Fruit fly (Drosophila melanogaster) whole organism, pupa: ENCODE data around the gene Agpat2.

Experiments
- CG10348 ChIP-seq: fragments of 200-800 bp; sonication (Bioruptor generic); IDR thresholded peaks from 2 replicates; pipeline ENCODE4 v1.3.6; 2022; ENCODE audit warnings: missing biosample characterization, missing genetic modification characterization
- CG12605 ChIP-seq: fragments of 200-800 bp; sonication (Bioruptor generic); IDR thresholded peaks from 2 replicates; pipeline ENCODE4 v1.3.6; 2022; ENCODE audit warnings: missing biosample characterization, missing genetic modification characterization
- CG13204 ChIP-seq: fragments of 200-800 bp; sonication (Bioruptor generic); optimal IDR thresholded peaks from 2 replicates; lab custom pipeline; 2018; ENCODE audit warnings: missing biosample characterization, mild to moderate bottlenecking, missing genetic modification characterization, moderate library complexity
- CG14655 ChIP-seq: fragments of 200-800 bp; sonication (Bioruptor generic); optimal IDR thresholded peaks from 3 replicates; lab custom pipeline; 2017; ENCODE audit warnings: mild to moderate bottlenecking, missing biosample characterization, missing genetic modification reagents, missing genetic modification characterization
- CG15710 ChIP-seq: fragments of 200-800 bp; sonication (Bioruptor generic); optimal IDR thresholded peaks from 2 replicates; lab custom pipeline; 2018; ENCODE audit warnings: missing biosample characterization, mild to moderate bottlenecking, missing genetic modification characterization, moderate library complexity
- CG17806 ChIP-seq: fragments of 200-800 bp; sonication (Bioruptor generic); optimal IDR thresholded peaks from 2 replicates; lab custom pipeline; 2018; ENCODE audit warnings: missing biosample characterization, mild to moderate bottlenecking, missing genetic modification characterization, moderate library complexity
- CG32121 ChIP-seq: fragments of 200-800 bp; sonication (Bioruptor generic); IDR thresholded peaks from 2 replicates; pipeline ENCODE4 v1.3.6; 2022; ENCODE audit warnings: missing biosample characterization, missing genetic modification characterization
- CG34367 ChIP-seq: fragments of 200-800 bp; sonication (Bioruptor generic); optimal IDR thresholded peaks from 2 replicates; lab custom pipeline; 2018; ENCODE audit warnings: missing biosample characterization, mild to moderate bottlenecking, missing genetic modification characterization
- CG4496 ChIP-seq: fragments of 200-800 bp; sonication (Bioruptor generic); IDR thresholded peaks from 3 replicates; pipeline ENCODE4 v1.3.6; 2022; ENCODE audit warnings: missing biosample characterization, missing genetic modification characterization
- CG8159 ChIP-seq: fragments of 200-800 bp; sonication (Bioruptor generic); optimal IDR thresholded peaks from 3 replicates; lab custom pipeline; 2018; ENCODE audit warnings: missing biosample characterization, mild to moderate bottlenecking, missing genetic modification characterization, moderate library complexity
- CG8301 ChIP-seq: fragments of 200-800 bp; sonication (Bioruptor generic); optimal IDR thresholded peaks from 2 replicates; lab custom pipeline; 2018; ENCODE audit warnings: missing biosample characterization, mild to moderate bottlenecking, missing genetic modification characterization
- CG9948 ChIP-seq: fragments of 200-800 bp; sonication (Bioruptor generic); optimal IDR thresholded peaks from 2 replicates; lab custom pipeline; 2018; ENCODE audit warnings: missing biosample characterization, mild to moderate bottlenecking, missing genetic modification characterization, moderate library complexity
- D1 ChIP-seq: fragments of 200-800 bp; sonication (Bioruptor generic); optimal IDR thresholded peaks from 2 replicates; lab custom pipeline; 2018; ENCODE audit warnings: missing biosample characterization, mild to moderate bottlenecking, missing genetic modification characterization, moderate library complexity
- EcR ChIP-seq: fragments of 200-800 bp; sonication (Bioruptor generic); optimal IDR thresholded peaks from 3 replicates; lab custom pipeline; 2019; ENCODE audit warnings: missing biosample characterization, missing genetic modification characterization, mild to moderate bottlenecking, moderate library complexity, missing genetic modification reagents
- Ets98B ChIP-seq: fragments of 200-800 bp; sonication (Bioruptor generic); IDR thresholded peaks from 2 replicates; pipeline ENCODE4 v1.3.6; 2022; ENCODE audit warnings: missing biosample characterization, missing genetic modification characterization
- Pif1A ChIP-seq: fragments of 200-800 bp; sonication (Bioruptor generic); optimal IDR thresholded peaks from 3 replicates; lab custom pipeline; 2016; ENCODE audit warnings: missing biosample characterization, missing genetic modification characterization
- Pif1B ChIP-seq: fragments of 200-800 bp; sonication (Bioruptor generic); optimal IDR thresholded peaks from 3 replicates; lab custom pipeline; 2016; ENCODE audit warnings: missing biosample characterization, missing genetic modification characterization
- Snoo ChIP-seq: fragments of 200-800 bp; sonication (Bioruptor generic); optimal IDR thresholded peaks from 3 replicates; lab custom pipeline; 2017; ENCODE audit warnings: missing biosample characterization, mild to moderate bottlenecking, missing genetic modification characterization, inconsistent platforms
- fd96Ca ChIP-seq: fragments of 200-800 bp; sonication (Bioruptor generic); IDR thresholded peaks from 3 replicates; pipeline ENCODE4 v1.3.6; 2022; ENCODE audit warnings: missing biosample characterization, missing genetic modification characterization
- gl ChIP-seq: fragments of 200-800 bp; sonication (Bioruptor generic); optimal IDR thresholded peaks from 2 replicates; lab custom pipeline; 2018; ENCODE audit warnings: missing biosample characterization, mild to moderate bottlenecking, missing genetic modification characterization
- rn ChIP-seq: fragments of 200-800 bp; sonication (Bioruptor generic); IDR thresholded peaks from 2 replicates; pipeline ENCODE4 v1.3.6; 2022; ENCODE audit warnings: missing biosample characterization, missing genetic modification characterization

The Agpat2 gene

DNA sequence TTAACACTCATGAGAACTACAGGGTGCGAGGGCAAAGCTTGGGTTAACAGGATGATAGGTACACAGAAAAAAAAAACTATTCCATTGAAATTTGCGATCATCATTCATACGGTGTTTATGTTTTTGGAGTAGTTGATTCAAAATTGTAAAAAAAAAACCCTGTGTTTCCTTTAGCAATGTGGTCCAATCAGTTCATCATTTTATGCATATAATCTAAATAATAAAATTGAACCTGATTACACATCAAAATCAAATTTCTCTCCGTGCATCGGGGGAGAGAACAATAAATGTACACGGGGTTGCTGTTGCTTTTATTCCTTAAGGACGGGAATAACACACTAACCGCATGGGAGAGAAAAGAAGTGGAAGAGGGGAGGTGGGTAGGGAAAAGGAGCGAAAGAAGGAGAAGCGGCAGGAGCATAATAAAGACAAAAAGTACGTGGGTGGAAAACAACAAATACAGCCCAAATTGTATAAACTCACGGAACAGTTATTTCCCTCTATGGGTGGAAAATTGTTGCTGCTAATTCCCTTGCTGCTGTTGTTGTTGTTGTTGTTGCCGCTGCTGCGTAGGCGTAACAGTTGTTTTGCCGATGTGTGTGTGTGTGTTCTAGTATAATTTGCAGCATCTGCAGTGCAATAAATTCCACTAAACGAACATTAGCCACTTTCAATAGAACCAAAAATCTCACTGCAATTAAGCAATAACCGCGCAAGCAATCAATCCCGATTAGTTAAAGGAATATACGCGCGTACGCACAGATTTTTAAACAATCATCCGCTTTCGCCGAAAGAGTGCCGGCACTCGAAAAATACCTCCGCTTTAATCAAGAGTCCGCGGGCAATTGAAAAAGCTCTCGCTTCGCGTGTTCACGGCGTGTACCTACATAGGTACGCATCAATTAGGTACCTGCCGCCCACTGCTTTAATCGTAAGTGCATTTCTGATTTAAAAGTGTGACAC is at the start of gene Agpat2:
Agpat2 (minus strand) TSS at position 851 of the 963 bp plus-strand sequence.
- TF ChIP-seq rn (GFP tag; lab: Robert Waterston, UW) = no peak
- peak; percentile 77 for TF ChIP-seq CG8159
- 0 out of 2 replicates have a peak, but pooled peaks have one; percentile 25 for TF ChIP-seq CG12605 (GFP tag; lab: Robert Waterston, UW)
- peak; percentile 60 for TF ChIP-seq CG9948
- TF ChIP-seq CG14655 (GFP tag; lab: Kevin White, UChicago) = peak; percentile 44
- no peak for TF ChIP-seq EcR (GFP tag; lab: Kevin White, UChicago)
- peak; percentile 37 for TF ChIP-seq CG8301 (tag; lab: Kevin White, UChicago)
- peak; percentile 64 for TF ChIP-seq CG15710 (tag; lab: Kevin White, UChicago)
- peak; percentile 70 for TF ChIP-seq Pif1B (GFP tag; lab: Kevin White, UChicago)
- no peak for TF ChIP-seq CG13204 (GFP tag; lab: Kevin White, UChicago)
- peak; percentile 62 for TF ChIP-seq Snoo
- no peak for TF ChIP-seq CG10348
- no peak for TF ChIP-seq fd96Ca (GFP tag; lab: Robert Waterston, UW)
- no peak for TF ChIP-seq Ets98B (GFP tag; lab: Robert Waterston, UW)
- peak; percentile 2 for TF ChIP-seq gl (tag; lab: Kevin White, UChicago)
- TF ChIP-seq Pif1A (GFP tag; lab: Kevin White, UChicago) = peak; percentile 74
- TF ChIP-seq CG32121 (GFP tag; lab: Robert Waterston, UW) = no peak
- TF ChIP-seq CG4496 (GFP tag; lab: Robert Waterston, UW) = peak; percentile 43; the same call in 1 of the 3 replicates
- peak; percentile 23 for TF ChIP-seq CG34367 (tag; lab: Kevin White, UChicago)
- TF ChIP-seq CG17806 = peak; percentile 72
- peak; percentile 15 for TF ChIP-seq D1 (tag; lab: Kevin White, UChicago)
- TF ChIP-seq, all 21 proteins: peak for 14

dm6 chr2L:8511723-8512122 is 47.9 kb upstream of the Agpat2 start, which contains the start of gene CG13096:
Gene CG13096, minus strand, starts transcription at chr2L:8511866.
- TF ChIP-seq rn (GFP tag; lab: Robert Waterston, UW) = no peak
- TF ChIP-seq CG15710 (tag; lab: Kevin White, UChicago) = no peak
- no peak for TF ChIP-seq CG8301 (tag; lab: Kevin White, UChicago)
- no peak for TF ChIP-seq CG14655 (GFP tag; lab: Kevin White, UChicago)
- no peak for TF ChIP-seq CG13204 (GFP tag; lab: Kevin White, UChicago)
- TF ChIP-seq CG10348 = no peak
- no peak for TF ChIP-seq CG32121 (GFP tag; lab: Robert Waterston, UW)
- no peak for TF ChIP-seq CG4496 (GFP tag; lab: Robert Waterston, UW)
- TF ChIP-seq Ets98B (GFP tag; lab: Robert Waterston, UW) = no peak
- no peak for TF ChIP-seq CG17806
- TF ChIP-seq Pif1B (GFP tag; lab: Kevin White, UChicago) = no peak
- no peak for TF ChIP-seq fd96Ca (GFP tag; lab: Robert Waterston, UW)
- no peak for TF ChIP-seq Pif1A (GFP tag; lab: Kevin White, UChicago)
- TF ChIP-seq CG12605 (GFP tag; lab: Robert Waterston, UW) = no peak
- no peak for TF ChIP-seq CG34367 (tag; lab: Kevin White, UChicago)
- no peak for TF ChIP-seq gl (tag; lab: Kevin White, UChicago)
- no peak for TF ChIP-seq Snoo
- no peak for TF ChIP-seq EcR (GFP tag; lab: Kevin White, UChicago)
- TF ChIP-seq CG9948 = no peak

dm6 chr2L:8506729-8507128 is 42.9 kb upstream of the Agpat2 start, which contains the start of gene Dh31:
Gene Dh31, minus strand, starts transcription at chr2L:8506845.
- TF ChIP-seq CG4496 (GFP tag; lab: Robert Waterston, UW) (no peak), Pif1B (GFP tag; lab: Kevin White, UChicago) (no peak), CG10348 (no peak), CG8301 (tag; lab: Kevin White, UChicago) (no peak), CG32121 (GFP tag; lab: Robert Waterston, UW) (no peak), CG13204 (GFP tag; lab: Kevin White, UChicago) (no peak), fd96Ca (GFP tag; lab: Robert Waterston, UW) (no peak), rn (GFP tag; lab: Robert Waterston, UW) (no peak), EcR (GFP tag; lab: Kevin White, UChicago) (no peak), CG17806 (no peak), CG15710 (tag; lab: Kevin White, UChicago) (no peak)

dm6 chr2L:8496269-8496668 is 32.5 kb upstream of the Agpat2 start, which contains the start of gene Bace:
Gene Bace, minus strand, starts transcription at chr2L:8496307.
- TF ChIP-seq rn (GFP tag; lab: Robert Waterston, UW) = no peak
- TF ChIP-seq Pif1B (GFP tag; lab: Kevin White, UChicago) = no peak
- TF ChIP-seq CG8301 (tag; lab: Kevin White, UChicago) = no peak
- no peak for TF ChIP-seq CG8159
- no peak for TF ChIP-seq Ets98B (GFP tag; lab: Robert Waterston, UW)

- no peak for TF ChIP-seq fd96Ca (GFP tag; lab: Robert Waterston, UW)
- no peak for TF ChIP-seq CG13204 (GFP tag; lab: Kevin White, UChicago)
- no peak for TF ChIP-seq CG10348
- no peak for TF ChIP-seq CG8159
- no peak for TF ChIP-seq CG12605 (GFP tag; lab: Robert Waterston, UW)
- TF ChIP-seq CG32121 (GFP tag; lab: Robert Waterston, UW) = no peak
- TF ChIP-seq gl (tag; lab: Kevin White, UChicago) = no peak
- TF ChIP-seq Snoo = no peak
- TF ChIP-seq CG17806 = no peak
- no peak for TF ChIP-seq CG8301 (tag; lab: Kevin White, UChicago)
- TF ChIP-seq rn (GFP tag; lab: Robert Waterston, UW) = no peak
Observed at dm6 chr2L:8490439-8490838, 26.6 kb upstream of the Agpat2 start, which contains the start of gene CG43400. Gene CG43400, plus strand, starts transcription at chr2L:8490739.
